Fruit fly (Drosophila melanogaster): ENCODE data around the gene NSD.

The NSD gene

dm6 chr3R:27953890-27954289 is 16.2 kb upstream of the NSD start, which contains the start of gene CG4951 (continued):
- TF ChIP-seq Spps (tag; optimal IDR thresholded peaks at IDR 0.05): no peak
- TF ChIP-seq CG9609 (GFP tag; optimal IDR thresholded peaks at IDR 0.05): no peak
- no peak for TF ChIP-seq grau (tag; optimal IDR thresholded peaks at IDR 0.05)
- no peak for TF ChIP-seq zf30C (GFP tag; optimal IDR thresholded peaks at IDR 0.05)
- no peak for TF ChIP-seq CG11723 (GFP tag; optimal IDR thresholded peaks at IDR 0.05)
- peak; percentile 70 for TF ChIP-seq CG17186 (GFP tag; optimal IDR thresholded peaks at IDR 0.05)
- TF ChIP-seq CG30020 (tag; optimal IDR thresholded peaks at IDR 0.05): no peak
- peak; percentile 62; the same call in 2 of the 4 replicates for TF ChIP-seq Dll (GFP tag; IDR thresholded peaks at IDR 0.05; ENCODE audit: partially characterized antibody)
- no peak for TF ChIP-seq tup (GFP tag; optimal IDR thresholded peaks at IDR 0.05)
- peak; percentile 52 for TF ChIP-seq MESR4 (GFP tag; optimal IDR thresholded peaks at IDR 0.05)
- TF ChIP-seq gt (GFP tag; IDR thresholded peaks at IDR 0.05): no peak
- TF ChIP-seq lbe (GFP tag; optimal IDR thresholded peaks at IDR 0.05): no peak
- no peak for TF ChIP-seq ttk (GFP tag; IDR thresholded peaks at IDR 0.05)
- TF ChIP-seq CG17912 (GFP tag; optimal IDR thresholded peaks at IDR 0.05): no peak
- no peak for TF ChIP-seq CG8388 (GFP tag; optimal IDR thresholded peaks at IDR 0.05)
- peak; percentile 44 for TF ChIP-seq CG10267 (tag; optimal IDR thresholded peaks at IDR 0.05)
- TF ChIP-seq CoRest (tag; optimal IDR thresholded peaks at IDR 0.05): no peak
- no peak for TF ChIP-seq CG6654 (GFP tag; optimal IDR thresholded peaks at IDR 0.05)
- no peak for TF ChIP-seq CG8944 (GFP tag; optimal IDR thresholded peaks at IDR 0.05)
- TF ChIP-seq wek (GFP tag; optimal IDR thresholded peaks at IDR 0.05): no peak
- peak; percentile 61 for TF ChIP-seq Bgb (GFP tag; IDR thresholded peaks at IDR 0.05; ENCODE audit: partially characterized antibody)
- no peak for TF ChIP-seq CG12299 (tag; optimal IDR thresholded peaks at IDR 0.05)
- TF ChIP-seq Atf6 (GFP tag; IDR thresholded peaks at IDR 0.05): no peak
- no peak for TF ChIP-seq CG6254 (GFP tag; optimal IDR thresholded peaks at IDR 0.05)
- no peak for TF ChIP-seq CG8765 (GFP tag; IDR thresholded peaks at IDR 0.05)
- no peak for TF ChIP-seq CG7987 (GFP tag; optimal IDR thresholded peaks at IDR 0.05)
- no peak for TF ChIP-seq Nf-YB (GFP tag; optimal IDR thresholded peaks at IDR 0.05)
- no peak for TF ChIP-seq psq (GFP tag; optimal IDR thresholded peaks at IDR 0.05)
- TF ChIP-seq sug (tag; optimal IDR thresholded peaks at IDR 0.05): no peak
- no peak for TF ChIP-seq fd102C (GFP tag; optimal IDR thresholded peaks at IDR 0.05)
- no peak for TF ChIP-seq CG10209 (GFP tag; optimal IDR thresholded peaks at IDR 0.05)
- no peak for TF ChIP-seq Nf-YA (GFP tag; IDR thresholded peaks at IDR 0.05)
- TF ChIP-seq Dfd (GFP tag; optimal IDR thresholded peaks at IDR 0.05): no peak
- no peak for TF ChIP-seq trh (GFP tag; optimal IDR thresholded peaks at IDR 0.05)
- TF ChIP-seq Ssrp (tag; optimal IDR thresholded peaks at IDR 0.05): no peak
- no peak for TF ChIP-seq chinmo (GFP tag; IDR thresholded peaks at IDR 0.05; ENCODE audit: partially characterized antibody)
- no peak for TF ChIP-seq CG7786 (GFP tag; optimal IDR thresholded peaks at IDR 0.05)
- no peak for TF ChIP-seq CG10147 (GFP tag; optimal IDR thresholded peaks at IDR 0.05)
- TF ChIP-seq Hey (tag; optimal IDR thresholded peaks at IDR 0.05): no peak
- no peak for TF ChIP-seq CG11456 (GFP tag; IDR thresholded peaks at IDR 0.05)
- TF ChIP-seq corto (GFP tag; optimal IDR thresholded peaks at IDR 0.05): no peak
- no peak for TF ChIP-seq CG2889 (GFP tag; IDR thresholded peaks at IDR 0.05)
- TF ChIP-seq pnt (GFP tag; optimal IDR thresholded peaks at IDR 0.05): no peak
- no peak for TF ChIP-seq CG3838 (GFP tag; optimal IDR thresholded peaks at IDR 0.05)
- no peak for TF ChIP-seq Dek (tag; optimal IDR thresholded peaks at IDR 0.05)
- no peak for TF ChIP-seq CG7271 (tag; optimal IDR thresholded peaks at IDR 0.05)
- TF ChIP-seq dati (GFP tag; IDR thresholded peaks at IDR 0.05): no peak
- peak; percentile 97 for TF ChIP-seq E2f2 (GFP tag; IDR thresholded peaks at IDR 0.05)
- no peak for TF ChIP-seq Rfx (GFP tag; IDR thresholded peaks at IDR 0.05)
- peak; percentile 86 for TF ChIP-seq MBD-R2 (GFP tag; IDR thresholded peaks at IDR 0.05)
- TF ChIP-seq CG43689 (GFP tag; IDR thresholded peaks at IDR 0.05): no peak
